Worm (Caenorhabditis elegans) whole organism, late embryonic: ENCODE results near the gene F58A6.5.

Experiments
- ama-1 ChIP-seq: fragments of 150-350 bp; optimal IDR thresholded peaks from 2 replicates; lab custom pipeline; 2014
- nhr-11 ChIP-seq: fragments of 150-350 bp; optimal IDR thresholded peaks from 2 replicates; lab custom pipeline; 2014; ENCODE audit warnings: missing biosample characterization, missing genetic modification characterization
- pha-4 ChIP-seq: fragments of 150-350 bp; optimal IDR thresholded peaks from 2 replicates; lab custom pipeline; 2018; ENCODE audit warnings: missing biosample characterization, missing genetic modification reagents, missing genetic modification characterization

ce11 chrII:5178609-5179008 is 30.4 kb upstream of the F58A6.5 start:
- no peak for TF ChIP-seq nhr-11 (tag; lab: Kevin White, UChicago)
- TF ChIP-seq ama-1 (lab: Kevin White, UChicago): no peak
- no peak for TF ChIP-seq pha-4 (tag; lab: Kevin White, UChicago)
